Worm (Caenorhabditis elegans) whole organism, young adult: ENCODE measurements around the gene K05D4.9.

Experiments used
- D2030.7 ChIP-seq: fragments of 200-800 bp; sonication (Bioruptor generic); IDR thresholded peaks from 2 replicates; pipeline ENCODE4 v1.3.6; 2022; ENCODE audit warnings: missing genetic modification reagents, missing genetic modification characterization, missing compliant biosample characterization
- cebp-1 ChIP-seq, 2 experiments: fragments of 200-800 bp in 1 of 2; sonication (Bioruptor generic) in 1 of 2; sonication (generic microtip) in 1 of 2; IDR thresholded peaks in 1 of 2; optimal IDR thresholded peaks in 1 of 2; 2 replicates each; pipeline versions ENCODE4 v1.3.6 to Lab custom; 2017 to 2022; ENCODE audit warnings: missing compliant biosample characterization in 2 of 2, missing genetic modification characterization in 2 of 2, mild to moderate bottlenecking in 1 of 2, missing genetic modification reagents in 1 of 2, moderate library complexity in 1 of 2
- ceh-100 ChIP-seq: fragments of 200-800 bp; sonication (Bioruptor generic); IDR thresholded peaks from 2 replicates; pipeline ENCODE4 v1.3.6; 2022; ENCODE audit warnings: missing genetic modification reagents, missing genetic modification characterization, missing compliant biosample characterization
- hlh-12 ChIP-seq: sonication (generic microtip); optimal IDR thresholded peaks from 2 replicates; lab custom pipeline; 2016; ENCODE audit warnings: missing genetic modification characterization, missing compliant biosample characterization
- snpc-4 ChIP-seq, 5 experiments: fragments of 150-350 bp in 1 of 5; sonication (generic microtip) in 4 of 5; optimal IDR thresholded peaks; 2 replicates each; lab custom pipeline; 2014 to 2018; ENCODE audit warnings: missing genetic modification characterization in 5 of 5, missing biosample characterization in 3 of 5, antibody characterized with exemption in 2 of 5, mild to moderate bottlenecking in 2 of 5, missing compliant biosample characterization in 2 of 5, missing genotype in 2 of 5, moderate library complexity in 2 of 5, missing genetic modification reagents in 1 of 5
- tbp1 ChIP-seq: fragments of 200-800 bp; sonication (Bioruptor generic); optimal IDR thresholded peaks from 2 replicates; lab custom pipeline; 2018; ENCODE audit warnings: mild to moderate bottlenecking, missing genetic modification characterization, missing compliant biosample characterization

DNA sequence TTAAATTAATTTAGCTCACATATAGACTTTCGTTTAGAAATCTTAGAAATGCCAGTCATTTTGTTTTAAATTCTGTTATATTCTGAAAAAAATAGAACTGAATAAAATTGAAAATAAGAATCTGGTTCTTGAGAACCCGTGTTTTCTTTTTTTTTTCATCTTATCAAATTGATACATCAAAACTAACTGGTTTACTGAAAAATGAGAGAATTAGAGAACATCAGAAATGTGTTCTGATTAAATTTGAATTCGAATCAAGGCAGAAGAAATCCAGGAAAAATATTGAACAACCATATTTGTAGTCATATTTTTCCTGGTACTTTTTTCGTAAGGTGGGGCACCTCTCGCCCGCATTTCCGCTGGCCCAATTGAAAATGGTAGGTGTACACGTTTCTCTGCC is 46.9 kb upstream of the K05D4.9 start, which contains the start of gene F11A5.15:
- TF ChIP-seq snpc-4 (GFP tag; optimal IDR thresholded peaks at IDR 0.05; lab: Kevin White, UChicago), result no peak
- TF ChIP-seq snpc-4 (tag; optimal IDR thresholded peaks at IDR 0.05; lab: Kevin White, UChicago), result no peak
- TF ChIP-seq cebp-1 (GFP tag; IDR thresholded peaks at IDR 0.05; lab: Robert Waterston, UW), result no peak
- no peak for TF ChIP-seq cebp-1 (tag; optimal IDR thresholded peaks at IDR 0.05; lab: Kevin White, UChicago)
- TF ChIP-seq D2030.7 (GFP tag; lab: Robert Waterston, UW), result no peak
- no peak for TF ChIP-seq hlh-12 (tag; lab: Kevin White, UChicago)
- TF ChIP-seq tbp1, result no peak
- TF ChIP-seq ceh-100, result no peak
